Worm (Caenorhabditis elegans) whole organism, L1 larva: ENCODE data around the gene C35D10.12.

Source experiments
- C04F5.9 ChIP-seq: sonication (generic microtip); optimal IDR thresholded peaks from 2 replicates; lab custom pipeline; 2016; ENCODE audit warnings: missing genetic modification characterization, missing compliant biosample characterization
- C16A3.4 ChIP-seq: fragments of 150-350 bp; optimal IDR thresholded peaks from 2 replicates; lab custom pipeline; 2014; ENCODE audit warnings: missing biosample characterization, missing genetic modification characterization
- F16B12.6 ChIP-seq: fragments of 150-350 bp; optimal IDR thresholded peaks from 2 replicates; lab custom pipeline; 2014; ENCODE audit warnings: missing biosample characterization, missing genetic modification characterization
- Y116A8C.19 ChIP-seq: sonication (generic microtip); optimal IDR thresholded peaks from 2 replicates; lab custom pipeline; 2016; ENCODE audit warnings: missing compliant biosample characterization, missing genetic modification characterization, borderline replicate concordance
- alr-1 ChIP-seq: fragments of 200-800 bp; sonication (Bioruptor generic); optimal IDR thresholded peaks from 2 replicates; lab custom pipeline; 2018; ENCODE audit warnings: borderline replicate concordance, mild to moderate bottlenecking, missing genetic modification characterization, missing compliant biosample characterization
- aly-2 ChIP-seq: fragments of 150-350 bp; optimal IDR thresholded peaks from 2 replicates; lab custom pipeline; 2014; ENCODE audit warnings: missing biosample characterization, missing genetic modification characterization
- ama-1 ChIP-seq: fragments of 150-350 bp; optimal IDR thresholded peaks from 2 replicates; lab custom pipeline; 2014
- blmp-1 ChIP-seq: fragments of 150-350 bp; optimal IDR thresholded peaks from 2 replicates; lab custom pipeline; 2014; ENCODE audit warnings: missing biosample characterization, missing genetic modification characterization
- ceh-63 ChIP-seq: fragments of 200-800 bp; sonication (Bioruptor generic); optimal IDR thresholded peaks from 2 replicates; lab custom pipeline; 2018; ENCODE audit warnings: mild to moderate bottlenecking, missing genetic modification characterization, missing compliant biosample characterization
- ceh-82 ChIP-seq, 3 experiments: fragments of 150-350 bp in 1 of 3; sonication (generic microtip) in 2 of 3; optimal IDR thresholded peaks; 2 replicates each; lab custom pipeline; 2014 to 2017; ENCODE audit warnings: missing biosample characterization in 3 of 3, missing genetic modification characterization in 3 of 3
- ceh-90 ChIP-seq: sonication (generic microtip); optimal IDR thresholded peaks from 2 replicates; lab custom pipeline; 2016; ENCODE audit warnings: missing genetic modification characterization, missing compliant biosample characterization
- ces-1 ChIP-seq: fragments of 150-350 bp; optimal IDR thresholded peaks from 2 replicates; lab custom pipeline; 2014; ENCODE audit warnings: missing biosample characterization, missing genetic modification reagents, missing genetic modification characterization
- efl-3 ChIP-seq: fragments of 200-800 bp; sonication (Bioruptor generic); optimal IDR thresholded peaks from 2 replicates; lab custom pipeline; 2018; ENCODE audit warnings: mild to moderate bottlenecking, missing genetic modification characterization, missing compliant biosample characterization
- egl-13 ChIP-seq: sonication (generic microtip); optimal IDR thresholded peaks from 2 replicates; lab custom pipeline; 2016; ENCODE audit warnings: missing genotype, missing genetic modification reagents, missing genetic modification characterization, missing compliant biosample characterization
- ets-5 ChIP-seq: fragments of 200-800 bp; sonication (Bioruptor generic); IDR thresholded peaks from 2 replicates; pipeline ENCODE4 v1.3.6; 2022; ENCODE audit warnings: missing genetic modification characterization, missing compliant biosample characterization
- fkh-10 ChIP-seq: sonication (generic microtip); optimal IDR thresholded peaks from 2 replicates; lab custom pipeline; 2017; ENCODE audit warnings: missing biosample characterization, missing genetic modification reagents, missing genetic modification characterization
- fkh-4 ChIP-seq: sonication (generic microtip); optimal IDR thresholded peaks from 2 replicates; lab custom pipeline; 2016; ENCODE audit warnings: missing compliant biosample characterization, missing genetic modification characterization, borderline replicate concordance
- hpl-2 ChIP-seq: fragments of 150-350 bp; optimal IDR thresholded peaks from 2 replicates; lab custom pipeline; 2014; ENCODE audit warnings: missing biosample characterization, missing genetic modification reagents, missing genetic modification characterization
- irx-1 ChIP-seq: sonication (generic microtip); optimal IDR thresholded peaks from 2 replicates; lab custom pipeline; 2016; ENCODE audit warnings: missing genetic modification characterization, missing compliant biosample characterization
- isw-1 ChIP-seq: fragments of 200-800 bp; sonication (Bioruptor generic); IDR thresholded peaks from 2 replicates; pipeline ENCODE4 v1.3.6; 2022; ENCODE audit warnings: missing genetic modification characterization, missing compliant biosample characterization
- jun-1 ChIP-seq: fragments of 150-350 bp; optimal IDR thresholded peaks from 2 replicates; lab custom pipeline; 2014; ENCODE audit warnings: missing biosample characterization, missing genetic modification reagents, missing genetic modification characterization
- lin-13 ChIP-seq: fragments of 150-350 bp; optimal IDR thresholded peaks from 2 replicates; lab custom pipeline; 2014; ENCODE audit warnings: missing biosample characterization, missing genetic modification reagents, missing genetic modification characterization
- lin-14 ChIP-seq: fragments of 200-800 bp; sonication (Bioruptor generic); optimal IDR thresholded peaks from 2 replicates; lab custom pipeline; 2018; ENCODE audit warnings: mild to moderate bottlenecking, missing genetic modification characterization, moderate library complexity, missing compliant biosample characterization
- lin-35 ChIP-seq, 2 experiments: fragments of 150-350 bp; optimal IDR thresholded peaks; 2 replicates each; lab custom pipeline; 2014; ENCODE audit warnings: missing biosample characterization in 2 of 2, missing genetic modification characterization in 2 of 2, missing genetic modification reagents in 2 of 2
- lin-39 ChIP-seq: fragments of 150-350 bp; optimal IDR thresholded peaks from 2 replicates; lab custom pipeline; 2014; ENCODE audit warnings: missing biosample characterization, missing genetic modification reagents, missing genetic modification characterization
- lir-3 ChIP-seq: sonication (generic microtip); optimal IDR thresholded peaks from 2 replicates; lab custom pipeline; 2016; ENCODE audit warnings: mild to moderate bottlenecking, missing genetic modification characterization, moderate library complexity, missing compliant biosample characterization; ENCODE audit not compliant: poor library complexity
- lsy-2 ChIP-seq, 2 experiments: fragments of 150-350 bp; optimal IDR thresholded peaks; 2 replicates each; lab custom pipeline; 2014; ENCODE audit warnings: missing biosample characterization in 2 of 2, missing genetic modification characterization in 2 of 2
- mab-9 ChIP-seq: fragments of 200-800 bp; sonication (Bioruptor generic); IDR thresholded peaks from 2 replicates; pipeline ENCODE4 v1.3.6; 2022; ENCODE audit warnings: missing genetic modification reagents, missing genetic modification characterization, missing compliant biosample characterization
- mep-1 ChIP-seq: fragments of 150-350 bp; optimal IDR thresholded peaks from 2 replicates; lab custom pipeline; 2014; ENCODE audit warnings: missing biosample characterization, missing genetic modification characterization
- nhr-19 ChIP-seq: fragments of 200-800 bp; sonication (Bioruptor generic); conservative IDR thresholded peaks from 2 replicates; pipeline ENCODE4 v1.3.6; 2022; ENCODE audit warnings: missing genetic modification characterization, missing compliant biosample characterization
- nhr-237 ChIP-seq: fragments of 150-350 bp; optimal IDR thresholded peaks from 2 replicates; lab custom pipeline; 2014; ENCODE audit warnings: missing biosample characterization, missing genetic modification characterization
- nhr-47 ChIP-seq: sonication (generic microtip); optimal IDR thresholded peaks from 2 replicates; lab custom pipeline; 2016; ENCODE audit warnings: mild to moderate bottlenecking, missing genetic modification characterization, moderate library complexity, missing compliant biosample characterization
- nhr-84 ChIP-seq: sonication (generic microtip); optimal IDR thresholded peaks from 2 replicates; lab custom pipeline; 2017; ENCODE audit warnings: missing biosample characterization, missing genetic modification characterization
- nhr-85 ChIP-seq: sonication (generic microtip); peaks from one replicate; lab custom pipeline; 2016; ENCODE audit warnings: missing genetic modification characterization, inconsistent platforms, missing compliant biosample characterization
- nhr-90 ChIP-seq: sonication (generic microtip); optimal IDR thresholded peaks from 2 replicates; lab custom pipeline; 2016; ENCODE audit warnings: mild to moderate bottlenecking, missing genetic modification characterization, missing compliant biosample characterization; ENCODE audit not compliant: poor library complexity
- pag-3 ChIP-seq: sonication (generic microtip); optimal IDR thresholded peaks from 2 replicates; lab custom pipeline; 2017; ENCODE audit warnings: missing genetic modification characterization, mild to moderate bottlenecking, missing compliant biosample characterization, antibody characterized with exemption, borderline replicate concordance; ENCODE audit not compliant: insufficient read depth
- pax-3 ChIP-seq: fragments of 200-800 bp; sonication (Bioruptor generic); optimal IDR thresholded peaks from 2 replicates; lab custom pipeline; 2018; ENCODE audit warnings: mild to moderate bottlenecking, missing genetic modification characterization, moderate library complexity, missing compliant biosample characterization
- rnt-1 ChIP-seq: sonication (generic microtip); optimal IDR thresholded peaks from 2 replicates; lab custom pipeline; 2016; ENCODE audit warnings: mild to moderate bottlenecking, missing genetic modification characterization, moderate library complexity, missing compliant biosample characterization
- skn-1 ChIP-seq: fragments of 150-350 bp; optimal IDR thresholded peaks from 2 replicates; lab custom pipeline; 2014; ENCODE audit warnings: missing biosample characterization, missing genetic modification characterization
- snu-23 ChIP-seq: sonication (generic microtip); optimal IDR thresholded peaks from 2 replicates; lab custom pipeline; 2016; ENCODE audit warnings: missing genetic modification characterization, missing compliant biosample characterization
- sox-4 ChIP-seq: sonication (generic microtip); optimal IDR thresholded peaks from 2 replicates; lab custom pipeline; 2016; ENCODE audit warnings: missing genetic modification characterization, missing compliant biosample characterization
- sptf-1 ChIP-seq: fragments of 150-350 bp; optimal IDR thresholded peaks from 2 replicates; lab custom pipeline; 2014; ENCODE audit warnings: missing biosample characterization, missing genetic modification characterization
- sup-37 ChIP-seq: fragments of 200-800 bp; sonication (Bioruptor generic); optimal IDR thresholded peaks from 2 replicates; lab custom pipeline; 2018; ENCODE audit warnings: mild to moderate bottlenecking, missing genetic modification characterization, missing compliant biosample characterization
- swsn-7 ChIP-seq: sonication (generic microtip); optimal IDR thresholded peaks from 2 replicates; lab custom pipeline; 2016; ENCODE audit warnings: missing genetic modification characterization, missing compliant biosample characterization
- tlp-1 ChIP-seq: fragments of 150-350 bp; optimal IDR thresholded peaks from 2 replicates; lab custom pipeline; 2014; ENCODE audit warnings: missing biosample characterization, missing genetic modification characterization
- unc-130 ChIP-seq: fragments of 150-350 bp; optimal IDR thresholded peaks from 2 replicates; lab custom pipeline; 2017; ENCODE audit warnings: missing biosample characterization, missing genetic modification characterization, inconsistent platforms
- unc-62 ChIP-seq: fragments of 150-350 bp; optimal IDR thresholded peaks from 2 replicates; lab custom pipeline; 2014; ENCODE audit warnings: missing biosample characterization, missing genetic modification reagents, missing genetic modification characterization
- unc-86 ChIP-seq: sonication (generic microtip); optimal IDR thresholded peaks from 2 replicates; lab custom pipeline; 2016; ENCODE audit warnings: missing genetic modification characterization, missing compliant biosample characterization
- zag-1 ChIP-seq: fragments of 150-350 bp; optimal IDR thresholded peaks from 2 replicates; lab custom pipeline; 2014; ENCODE audit warnings: missing biosample characterization, missing genetic modification characterization
- zip-4 ChIP-seq: fragments of 200-800 bp; sonication (Bioruptor generic); optimal IDR thresholded peaks from 2 replicates; lab custom pipeline; 2018; ENCODE audit warnings: mild to moderate bottlenecking, missing genetic modification characterization, moderate library complexity, missing compliant biosample characterization
- ztf-11 ChIP-seq, 2 experiments: sonication (generic microtip); optimal IDR thresholded peaks; 2 replicates each; lab custom pipeline; 2016 to 2017; ENCODE audit warnings: missing genetic modification characterization in 2 of 2, missing biosample characterization in 1 of 2, missing compliant biosample characterization in 1 of 2
- ztf-4 ChIP-seq: fragments of 150-350 bp; optimal IDR thresholded peaks from 2 replicates; lab custom pipeline; 2014; ENCODE audit warnings: missing biosample characterization, missing genetic modification characterization

The C35D10.12 gene

ce11 chrIII:4906365-4906764, 31.8 kb upstream of the C35D10.12 start (continued):
- TF ChIP-seq isw-1 (GFP tag; lab: Robert Waterston, UW) (no peak), unc-86 (tag; lab: Kevin White, UChicago) (no peak), lin-14 (peak; percentile 16), ama-1 (no peak), hpl-2 (no peak), sptf-1 (tag; lab: Kevin White, UChicago) (no peak)

- TF ChIP-seq snu-23 (peak; percentile 26), swsn-7 (tag; lab: Kevin White, UChicago) (peak; percentile 19), fkh-10 (no peak), lin-35 (GFP tag; optimal IDR thresholded peaks at IDR 0.05; lab: Kevin White, UChicago) (peak; percentile 77 to 83), lsy-2 (tag; optimal IDR thresholded peaks at IDR 0.05; lab: Kevin White, UChicago) (peak; percentile 35 to 51), sup-37 (GFP tag; lab: Kevin White, UChicago) (no peak), ztf-4 (tag; lab: Kevin White, UChicago) (no peak), zip-4 (no peak), nhr-237 (tag; lab: Kevin White, UChicago) (no peak), skn-1 (tag; lab: Kevin White, UChicago) (no peak), ces-1 (GFP tag; lab: Kevin White, UChicago) (no peak), unc-62 (no peak), irx-1 (tag; lab: Kevin White, UChicago) (peak; percentile 88), egl-13 (peak; percentile 61), nhr-90 (tag; lab: Kevin White, UChicago) (peak; percentile 63), isw-1 (GFP tag; lab: Robert Waterston, UW) (peak; percentile 37), C16A3.4 (tag; lab: Kevin White, UChicago) (no peak), lir-3 (peak; percentile 82), nhr-85 (tag; lab: Kevin White, UChicago) (peak; percentile 69), Y116A8C.19 (tag; lab: Kevin White, UChicago) (peak; percentile 5), tlp-1 (tag; lab: Kevin White, UChicago) (no peak), blmp-1 (tag; lab: Kevin White, UChicago) (no peak), mab-9 (GFP tag; lab: Robert Waterston, UW) (no peak), nhr-47 (tag; lab: Kevin White, UChicago) (peak; percentile 66), aly-2 (no peak), alr-1 (tag; lab: Kevin White, UChicago) (no peak), nhr-19 (GFP tag; lab: Robert Waterston, UW) (no peak), ceh-82 (tag; optimal IDR thresholded peaks at IDR 0.05; lab: Kevin White, UChicago) (no peak), jun-1 (tag; lab: Kevin White, UChicago) (no peak), ztf-11 (tag; optimal IDR thresholded peaks at IDR 0.05; lab: Kevin White, UChicago) (peak in 1 of 2 experiments; percentile 68), ceh-90 (peak; percentile 94), sox-4 (tag; lab: Kevin White, UChicago) (peak; percentile 46), pax-3 (tag; lab: Kevin White, UChicago) (peak; percentile 69), unc-86 (tag; lab: Kevin White, UChicago) (peak; percentile 26), efl-3 (GFP tag; lab: Kevin White, UChicago) (no peak), lin-14 (peak; percentile 64), lin-39 (tag; lab: Kevin White, UChicago) (no peak), lin-13 (no peak), pag-3 (tag; lab: Kevin White, UChicago) (peak; percentile 73), mep-1 (tag; lab: Kevin White, UChicago) (peak; percentile 39), nhr-84 (tag; lab: Kevin White, UChicago) (no peak), C04F5.9 (tag; lab: Kevin White, UChicago) (peak; percentile 59), fkh-4 (tag; lab: Kevin White, UChicago) (peak; percentile 88), unc-130 (no peak), rnt-1 (tag; lab: Kevin White, UChicago) (peak; percentile 59), ets-5 (GFP tag; lab: Robert Waterston, UW) (no peak), ceh-63 (GFP tag; lab: Kevin White, UChicago) (no peak), zag-1 (tag; lab: Kevin White, UChicago) (no peak), F16B12.6 (tag; lab: Kevin White, UChicago) (no peak)
Measured at ce11 chrIII:4905405-4905804, 30.8 kb upstream of the C35D10.12 start, which contains the start of gene F26F4.8. TSS of gene F26F4.8 (minus strand) at chrIII:4905473.
